Worm (Caenorhabditis elegans) whole organism, L2 larva: ENCODE measurements around the gene glrx-3.

Experiments used
- F13H6.1 ChIP-seq: sonication (generic microtip); optimal IDR thresholded peaks from 2 replicates; lab custom pipeline; 2016; ENCODE audit warnings: missing genetic modification characterization, missing compliant biosample characterization
- Y55F3AM.14 ChIP-seq: fragments of 200-800 bp; sonication (Bioruptor generic); optimal IDR thresholded peaks from 2 replicates; lab custom pipeline; 2018; ENCODE audit warnings: mild to moderate bottlenecking, missing genetic modification characterization, missing compliant biosample characterization
- alr-1 ChIP-seq: fragments of 150-350 bp; optimal IDR thresholded peaks from 2 replicates; lab custom pipeline; 2014; ENCODE audit warnings: missing biosample characterization, missing genetic modification characterization
- aly-2 ChIP-seq: fragments of 150-350 bp; optimal IDR thresholded peaks from 2 replicates; lab custom pipeline; 2014; ENCODE audit warnings: missing biosample characterization, missing genetic modification characterization
- ama-1 ChIP-seq: fragments of 150-350 bp; optimal IDR thresholded peaks from 2 replicates; lab custom pipeline; 2018; ENCODE audit warnings: inconsistent platforms
- blmp-1 ChIP-seq: sonication (generic microtip); optimal IDR thresholded peaks from 2 replicates; lab custom pipeline; 2017; ENCODE audit warnings: missing genetic modification characterization, mild to moderate bottlenecking, missing compliant biosample characterization, antibody characterized with exemption, moderate library complexity; ENCODE audit not compliant: insufficient read depth
- ceh-16 ChIP-seq: fragments of 150-350 bp; optimal IDR thresholded peaks from 2 replicates; lab custom pipeline; 2014; ENCODE audit warnings: missing biosample characterization, missing genetic modification characterization
- ceh-82 ChIP-seq: fragments of 150-350 bp; optimal IDR thresholded peaks from 2 replicates; lab custom pipeline; 2014; ENCODE audit warnings: missing biosample characterization, missing genetic modification characterization
- crh-2 ChIP-seq: sonication (generic microtip); optimal IDR thresholded peaks from 2 replicates; lab custom pipeline; 2017; ENCODE audit warnings: missing biosample characterization, missing genetic modification characterization
- egl-27 ChIP-seq: sonication (generic microtip); optimal IDR thresholded peaks from 3 replicates; lab custom pipeline; 2017; ENCODE audit warnings: missing biosample characterization, missing genetic modification reagents, missing genetic modification characterization
- elt-1 ChIP-seq: fragments of 150-350 bp; optimal IDR thresholded peaks from 2 replicates; lab custom pipeline; 2014; ENCODE audit warnings: missing biosample characterization, missing genetic modification characterization
- elt-3 ChIP-seq: sonication (generic microtip); optimal IDR thresholded peaks from 2 replicates; lab custom pipeline; 2017; ENCODE audit warnings: missing biosample characterization, missing genetic modification characterization
- gmeb-1 ChIP-seq: fragments of 150-350 bp; optimal IDR thresholded peaks from 2 replicates; lab custom pipeline; 2014; ENCODE audit warnings: missing biosample characterization, missing genetic modification characterization
- lin-11 ChIP-seq: fragments of 150-350 bp; sonication (generic microtip); optimal IDR thresholded peaks from 2 replicates; lab custom pipeline; 2014; ENCODE audit warnings: missing biosample characterization, missing genetic modification characterization, inconsistent platforms, mixed read lengths
- lin-13 ChIP-seq: fragments of 150-350 bp; optimal IDR thresholded peaks from 2 replicates; lab custom pipeline; 2014; ENCODE audit warnings: missing biosample characterization, missing genetic modification reagents, missing genetic modification characterization
- lin-39 ChIP-seq: fragments of 150-350 bp; optimal IDR thresholded peaks from 2 replicates; lab custom pipeline; 2014; ENCODE audit warnings: missing biosample characterization, missing genetic modification reagents, missing genetic modification characterization
- lsy-2 ChIP-seq, 2 experiments: fragments of 150-350 bp in 1 of 2; sonication (generic microtip) in 1 of 2; optimal IDR thresholded peaks; 2 replicates each; lab custom pipeline; 2014 to 2017; ENCODE audit warnings: missing biosample characterization in 2 of 2, missing genetic modification characterization in 2 of 2
- mab-5 ChIP-seq: fragments of 150-350 bp; optimal IDR thresholded peaks from 2 replicates; lab custom pipeline; 2014; ENCODE audit warnings: missing biosample characterization, missing genetic modification characterization
- mbf-1 ChIP-seq: sonication (generic microtip); optimal IDR thresholded peaks from 2 replicates; lab custom pipeline; 2017; ENCODE audit warnings: missing biosample characterization, missing genetic modification characterization
- mdl-1 ChIP-seq, 2 experiments: fragments of 150-350 bp in 1 of 2; sonication (generic microtip) in 1 of 2; optimal IDR thresholded peaks; 2 replicates each; lab custom pipeline; 2017; ENCODE audit warnings: missing biosample characterization in 2 of 2, missing genetic modification characterization in 2 of 2
- nhr-11 ChIP-seq: fragments of 150-350 bp; optimal IDR thresholded peaks from 2 replicates; lab custom pipeline; 2014; ENCODE audit warnings: missing biosample characterization, missing genetic modification characterization
- nhr-12 ChIP-seq: fragments of 150-350 bp; optimal IDR thresholded peaks from 2 replicates; lab custom pipeline; 2014; ENCODE audit warnings: missing biosample characterization, missing genetic modification characterization
- nhr-129 ChIP-seq: fragments of 150-350 bp; optimal IDR thresholded peaks from 2 replicates; lab custom pipeline; 2014; ENCODE audit warnings: missing biosample characterization, missing genetic modification characterization
- nhr-21 ChIP-seq: fragments of 150-350 bp; optimal IDR thresholded peaks from 2 replicates; lab custom pipeline; 2014; ENCODE audit warnings: missing biosample characterization, missing genetic modification characterization
- nhr-23 ChIP-seq: fragments of 150-350 bp; optimal IDR thresholded peaks from 2 replicates; lab custom pipeline; 2014; ENCODE audit warnings: missing biosample characterization, missing genetic modification reagents, missing genetic modification characterization
- nhr-25 ChIP-seq: fragments of 150-350 bp; sonication (generic microtip); optimal IDR thresholded peaks from 3 replicates; lab custom pipeline; 2014; ENCODE audit warnings: missing biosample characterization, missing genetic modification characterization
- nhr-6 ChIP-seq: fragments of 150-350 bp; optimal IDR thresholded peaks from 2 replicates; lab custom pipeline; 2014; ENCODE audit warnings: missing biosample characterization, missing genetic modification characterization
- peb-1 ChIP-seq: fragments of 150-350 bp; optimal IDR thresholded peaks from 2 replicates; lab custom pipeline; 2014; ENCODE audit warnings: missing biosample characterization, missing genetic modification characterization
- skn-1 ChIP-seq: sonication (generic microtip); optimal IDR thresholded peaks from 2 replicates; lab custom pipeline; 2017; ENCODE audit warnings: missing biosample characterization, missing genetic modification characterization
- snpc-4 ChIP-seq: fragments of 150-350 bp; optimal IDR thresholded peaks from 2 replicates; lab custom pipeline; 2014; ENCODE audit warnings: missing biosample characterization, missing genetic modification characterization
- zag-1 ChIP-seq: fragments of 150-350 bp; optimal IDR thresholded peaks from 2 replicates; lab custom pipeline; 2014; ENCODE audit warnings: missing biosample characterization, missing genetic modification characterization
- ztf-1 ChIP-seq: fragments of 200-800 bp; sonication (Bioruptor generic); conservative IDR thresholded peaks from 2 replicates; pipeline ENCODE4 v1.3.6; 2022; ENCODE audit warnings: missing genetic modification characterization, missing compliant biosample characterization
- ztf-4 ChIP-seq: fragments of 150-350 bp; optimal IDR thresholded peaks from 2 replicates; lab custom pipeline; 2014; ENCODE audit warnings: missing biosample characterization, missing genetic modification characterization

glrx-3 gene

ce11 chrV:4341208-4341607 is at the start of gene glrx-3:
Gene glrx-3 (minus strand): TSS chrV:4341308.
- no peak for TF ChIP-seq snpc-4 (tag; lab: Kevin White, UChicago)
- no peak for TF ChIP-seq ceh-82
- no peak for TF ChIP-seq nhr-12

- no peak for TF ChIP-seq F13H6.1 (tag; lab: Kevin White, UChicago)
- no peak for TF ChIP-seq ztf-1
- TF ChIP-seq nhr-25 (tag; lab: Kevin White, UChicago) = no peak
- no peak for TF ChIP-seq skn-1 (tag; lab: Kevin White, UChicago)
Measured at ce11 chrV:4387916-4388315, 46.8 kb upstream of the glrx-3 start.

ce11 chrV:4387402-4387801 is 46.3 kb upstream of the glrx-3 start, which contains the start of gene F13A2.9:
Gene F13A2.9 (minus strand): TSS chrV:4387502.
- TF ChIP-seq lsy-2 (tag; optimal IDR thresholded peaks at IDR 0.05; lab: Kevin White, UChicago) = no peak
- no peak for TF ChIP-seq egl-27 (tag; lab: Kevin White, UChicago)
- TF ChIP-seq nhr-129 (tag; lab: Kevin White, UChicago) = no peak
- no peak for TF ChIP-seq zag-1
- no peak for TF ChIP-seq ztf-4 (tag; lab: Kevin White, UChicago)
- TF ChIP-seq aly-2 (tag; lab: Kevin White, UChicago) = no peak
- TF ChIP-seq elt-1 (tag; lab: Kevin White, UChicago) = no peak

- TF ChIP-seq aly-2 (tag; lab: Kevin White, UChicago) = no peak
- no peak for TF ChIP-seq mab-5 (tag; lab: Kevin White, UChicago)
- TF ChIP-seq nhr-12 = no peak
- no peak for TF ChIP-seq egl-27 (tag; lab: Kevin White, UChicago)
- TF ChIP-seq gmeb-1 (tag; lab: Kevin White, UChicago) = no peak
- TF ChIP-seq ama-1 = no peak
- TF ChIP-seq elt-3 (tag; lab: Kevin White, UChicago) = no peak
- no peak for TF ChIP-seq nhr-21 (tag; lab: Kevin White, UChicago)
- no peak for TF ChIP-seq ceh-16
- TF ChIP-seq lin-13 = no peak
- no peak for TF ChIP-seq Y55F3AM.14 (GFP tag; lab: Kevin White, UChicago)
- TF ChIP-seq crh-2 (tag; lab: Kevin White, UChicago) = no peak
- TF ChIP-seq nhr-25 (tag; lab: Kevin White, UChicago) = no peak
- TF ChIP-seq blmp-1 = no peak
- no peak for TF ChIP-seq F13H6.1 (tag; lab: Kevin White, UChicago)
- TF ChIP-seq ceh-82 = no peak
- no peak for TF ChIP-seq nhr-23
Measured at ce11 chrV:4386173-4386572, 45.1 kb upstream of the glrx-3 start, which contains the start of gene F13A2.10. Gene F13A2.10 (minus strand): TSS chrV:4386273.

ce11 chrV:4384482-4384881 is 43.4 kb upstream of the glrx-3 start, which contains the start of gene F13A2.2:
Gene F13A2.2 (minus strand): TSS chrV:4384582.
- TF ChIP-seq ama-1 = no peak
- no peak for TF ChIP-seq mbf-1 (tag; lab: Kevin White, UChicago)
- no peak for TF ChIP-seq lin-13
- no peak for TF ChIP-seq lin-11
- TF ChIP-seq alr-1 (tag; lab: Kevin White, UChicago) = no peak
- no peak for TF ChIP-seq nhr-11
- TF ChIP-seq nhr-6 (tag; lab: Kevin White, UChicago) = no peak

ce11 chrV:4382298-4382697 is 41.2 kb upstream of the glrx-3 start, which contains the start of gene F13A2.1:
Gene F13A2.1 (minus strand): TSS chrV:4382398.
- TF ChIP-seq lsy-2 (tag; optimal IDR thresholded peaks at IDR 0.05; lab: Kevin White, UChicago) = no peak
- no peak for TF ChIP-seq nhr-129 (tag; lab: Kevin White, UChicago)
- no peak for TF ChIP-seq lin-39 (tag; lab: Kevin White, UChicago)
- no peak for TF ChIP-seq egl-27 (tag; lab: Kevin White, UChicago)
- TF ChIP-seq Y55F3AM.14 (GFP tag; lab: Kevin White, UChicago) = no peak

ce11 chrV:4377622-4378021 is 36.5 kb upstream of the glrx-3 start, which contains the start of gene F32D1.8:
Gene F32D1.8 (minus strand): TSS chrV:4377722.
- no peak for TF ChIP-seq nhr-6 (tag; lab: Kevin White, UChicago)
- TF ChIP-seq mdl-1 (tag; optimal IDR thresholded peaks at IDR 0.05; lab: Kevin White, UChicago) = no peak
- no peak for TF ChIP-seq nhr-21 (tag; lab: Kevin White, UChicago)
- TF ChIP-seq ceh-16 = no peak
- no peak for TF ChIP-seq peb-1 (tag; lab: Kevin White, UChicago)
